Worm (Caenorhabditis elegans) whole organism, L2 larva: ENCODE measurements around the gene csa-1.
A peak's percentile ranks its signal among the peaks of the same experiment; 100 is the strongest.

Experiments used
- C34F6.9 ChIP-seq: fragments of 150-350 bp; optimal IDR thresholded peaks from 2 replicates; lab custom pipeline; 2014; ENCODE audit warnings: missing biosample characterization, missing genetic modification characterization
- F13H6.1 ChIP-seq: sonication (generic microtip); optimal IDR thresholded peaks from 2 replicates; lab custom pipeline; 2016; ENCODE audit warnings: missing genetic modification characterization, missing compliant biosample characterization
- R02D3.7 ChIP-seq: fragments of 150-350 bp; optimal IDR thresholded peaks from 2 replicates; lab custom pipeline; 2014; ENCODE audit warnings: missing biosample characterization, missing genetic modification characterization
- Y55F3AM.14 ChIP-seq: fragments of 200-800 bp; sonication (Bioruptor generic); optimal IDR thresholded peaks from 2 replicates; lab custom pipeline; 2018; ENCODE audit warnings: mild to moderate bottlenecking, missing genetic modification characterization, missing compliant biosample characterization
- ZK546.5 ChIP-seq: sonication (generic microtip); optimal IDR thresholded peaks from 2 replicates; lab custom pipeline; 2017; ENCODE audit warnings: missing biosample characterization, missing genetic modification characterization
- alr-1 ChIP-seq: fragments of 150-350 bp; optimal IDR thresholded peaks from 2 replicates; lab custom pipeline; 2014; ENCODE audit warnings: missing biosample characterization, missing genetic modification characterization
- aly-2 ChIP-seq: fragments of 150-350 bp; optimal IDR thresholded peaks from 2 replicates; lab custom pipeline; 2014; ENCODE audit warnings: missing biosample characterization, missing genetic modification characterization
- ama-1 ChIP-seq: fragments of 150-350 bp; optimal IDR thresholded peaks from 2 replicates; lab custom pipeline; 2018; ENCODE audit warnings: inconsistent platforms
- blmp-1 ChIP-seq: sonication (generic microtip); optimal IDR thresholded peaks from 2 replicates; lab custom pipeline; 2017; ENCODE audit warnings: missing genetic modification characterization, mild to moderate bottlenecking, missing compliant biosample characterization, antibody characterized with exemption, moderate library complexity; ENCODE audit not compliant: insufficient read depth
- ceh-16 ChIP-seq: fragments of 150-350 bp; optimal IDR thresholded peaks from 2 replicates; lab custom pipeline; 2014; ENCODE audit warnings: missing biosample characterization, missing genetic modification characterization
- ceh-82 ChIP-seq: fragments of 150-350 bp; optimal IDR thresholded peaks from 2 replicates; lab custom pipeline; 2014; ENCODE audit warnings: missing biosample characterization, missing genetic modification characterization
- crh-2 ChIP-seq: sonication (generic microtip); optimal IDR thresholded peaks from 2 replicates; lab custom pipeline; 2017; ENCODE audit warnings: missing biosample characterization, missing genetic modification characterization
- dmd-4 ChIP-seq: sonication (generic microtip); optimal IDR thresholded peaks from 2 replicates; lab custom pipeline; 2017; ENCODE audit warnings: missing biosample characterization, missing genetic modification characterization
- egl-27 ChIP-seq: sonication (generic microtip); optimal IDR thresholded peaks from 3 replicates; lab custom pipeline; 2017; ENCODE audit warnings: missing biosample characterization, missing genetic modification reagents, missing genetic modification characterization
- elt-1 ChIP-seq: fragments of 150-350 bp; optimal IDR thresholded peaks from 2 replicates; lab custom pipeline; 2014; ENCODE audit warnings: missing biosample characterization, missing genetic modification characterization
- elt-3 ChIP-seq: sonication (generic microtip); optimal IDR thresholded peaks from 2 replicates; lab custom pipeline; 2017; ENCODE audit warnings: missing biosample characterization, missing genetic modification characterization
- fos-1 ChIP-seq: fragments of 150-350 bp; optimal IDR thresholded peaks from 2 replicates; lab custom pipeline; 2014; ENCODE audit warnings: missing biosample characterization, missing genetic modification characterization
- gmeb-1 ChIP-seq: fragments of 150-350 bp; optimal IDR thresholded peaks from 2 replicates; lab custom pipeline; 2014; ENCODE audit warnings: missing biosample characterization, missing genetic modification characterization
- lin-13 ChIP-seq: fragments of 150-350 bp; optimal IDR thresholded peaks from 2 replicates; lab custom pipeline; 2014; ENCODE audit warnings: missing biosample characterization, missing genetic modification reagents, missing genetic modification characterization
- lin-39 ChIP-seq: fragments of 150-350 bp; optimal IDR thresholded peaks from 2 replicates; lab custom pipeline; 2014; ENCODE audit warnings: missing biosample characterization, missing genetic modification reagents, missing genetic modification characterization
- lsy-2 ChIP-seq, 2 experiments: fragments of 150-350 bp in 1 of 2; sonication (generic microtip) in 1 of 2; optimal IDR thresholded peaks; 2 replicates each; lab custom pipeline; 2014 to 2017; ENCODE audit warnings: missing biosample characterization in 2 of 2, missing genetic modification characterization in 2 of 2
- mbf-1 ChIP-seq: sonication (generic microtip); optimal IDR thresholded peaks from 2 replicates; lab custom pipeline; 2017; ENCODE audit warnings: missing biosample characterization, missing genetic modification characterization
- mdl-1 ChIP-seq, 2 experiments: fragments of 150-350 bp in 1 of 2; sonication (generic microtip) in 1 of 2; optimal IDR thresholded peaks; 2 replicates each; lab custom pipeline; 2017; ENCODE audit warnings: missing biosample characterization in 2 of 2, missing genetic modification characterization in 2 of 2
- nhr-11 ChIP-seq: fragments of 150-350 bp; optimal IDR thresholded peaks from 2 replicates; lab custom pipeline; 2014; ENCODE audit warnings: missing biosample characterization, missing genetic modification characterization
- nhr-129 ChIP-seq: fragments of 150-350 bp; optimal IDR thresholded peaks from 2 replicates; lab custom pipeline; 2014; ENCODE audit warnings: missing biosample characterization, missing genetic modification characterization
- nhr-21 ChIP-seq: fragments of 150-350 bp; optimal IDR thresholded peaks from 2 replicates; lab custom pipeline; 2014; ENCODE audit warnings: missing biosample characterization, missing genetic modification characterization
- nhr-23 ChIP-seq: fragments of 150-350 bp; optimal IDR thresholded peaks from 2 replicates; lab custom pipeline; 2014; ENCODE audit warnings: missing biosample characterization, missing genetic modification reagents, missing genetic modification characterization
- nhr-237 ChIP-seq: fragments of 150-350 bp; optimal IDR thresholded peaks from 2 replicates; lab custom pipeline; 2014; ENCODE audit warnings: missing biosample characterization, missing genetic modification characterization
- nhr-25 ChIP-seq: fragments of 150-350 bp; sonication (generic microtip); optimal IDR thresholded peaks from 3 replicates; lab custom pipeline; 2014; ENCODE audit warnings: missing biosample characterization, missing genetic modification characterization
- nhr-6 ChIP-seq: fragments of 150-350 bp; optimal IDR thresholded peaks from 2 replicates; lab custom pipeline; 2014; ENCODE audit warnings: missing biosample characterization, missing genetic modification characterization
- peb-1 ChIP-seq: fragments of 150-350 bp; optimal IDR thresholded peaks from 2 replicates; lab custom pipeline; 2014; ENCODE audit warnings: missing biosample characterization, missing genetic modification characterization
- sem-4 ChIP-seq: fragments of 150-350 bp; optimal IDR thresholded peaks from 2 replicates; lab custom pipeline; 2014; ENCODE audit warnings: missing biosample characterization, missing genetic modification reagents, missing genetic modification characterization
- skn-1 ChIP-seq: sonication (generic microtip); optimal IDR thresholded peaks from 2 replicates; lab custom pipeline; 2017; ENCODE audit warnings: missing biosample characterization, missing genetic modification characterization
- sma-3 ChIP-seq: sonication (generic microtip); optimal IDR thresholded peaks from 2 replicates; lab custom pipeline; 2016; ENCODE audit warnings: missing genetic modification reagents, missing genetic modification characterization, missing compliant biosample characterization
- sma-9 ChIP-seq, 2 experiments: fragments of 150-350 bp in 1 of 2; sonication (generic microtip) in 1 of 2; optimal IDR thresholded peaks; 2 replicates each; lab custom pipeline; 2014 to 2016; ENCODE audit warnings: missing genetic modification characterization in 2 of 2, mild to moderate bottlenecking in 1 of 2, missing biosample characterization in 1 of 2, missing compliant biosample characterization in 1 of 2, missing genetic modification reagents in 1 of 2, moderate library complexity in 1 of 2
- unc-55 ChIP-seq: fragments of 150-350 bp; sonication (generic microtip); optimal IDR thresholded peaks from 3 replicates; lab custom pipeline; 2014; ENCODE audit warnings: missing biosample characterization, missing genetic modification reagents, missing genetic modification characterization
- zag-1 ChIP-seq: fragments of 150-350 bp; optimal IDR thresholded peaks from 2 replicates; lab custom pipeline; 2014; ENCODE audit warnings: missing biosample characterization, missing genetic modification characterization
- ztf-11 ChIP-seq: sonication (generic microtip); optimal IDR thresholded peaks from 2 replicates; lab custom pipeline; 2017; ENCODE audit warnings: missing biosample characterization, missing genetic modification characterization
- ztf-4 ChIP-seq: fragments of 150-350 bp; optimal IDR thresholded peaks from 2 replicates; lab custom pipeline; 2014; ENCODE audit warnings: missing biosample characterization, missing genetic modification characterization

The csa-1 gene

DNA sequence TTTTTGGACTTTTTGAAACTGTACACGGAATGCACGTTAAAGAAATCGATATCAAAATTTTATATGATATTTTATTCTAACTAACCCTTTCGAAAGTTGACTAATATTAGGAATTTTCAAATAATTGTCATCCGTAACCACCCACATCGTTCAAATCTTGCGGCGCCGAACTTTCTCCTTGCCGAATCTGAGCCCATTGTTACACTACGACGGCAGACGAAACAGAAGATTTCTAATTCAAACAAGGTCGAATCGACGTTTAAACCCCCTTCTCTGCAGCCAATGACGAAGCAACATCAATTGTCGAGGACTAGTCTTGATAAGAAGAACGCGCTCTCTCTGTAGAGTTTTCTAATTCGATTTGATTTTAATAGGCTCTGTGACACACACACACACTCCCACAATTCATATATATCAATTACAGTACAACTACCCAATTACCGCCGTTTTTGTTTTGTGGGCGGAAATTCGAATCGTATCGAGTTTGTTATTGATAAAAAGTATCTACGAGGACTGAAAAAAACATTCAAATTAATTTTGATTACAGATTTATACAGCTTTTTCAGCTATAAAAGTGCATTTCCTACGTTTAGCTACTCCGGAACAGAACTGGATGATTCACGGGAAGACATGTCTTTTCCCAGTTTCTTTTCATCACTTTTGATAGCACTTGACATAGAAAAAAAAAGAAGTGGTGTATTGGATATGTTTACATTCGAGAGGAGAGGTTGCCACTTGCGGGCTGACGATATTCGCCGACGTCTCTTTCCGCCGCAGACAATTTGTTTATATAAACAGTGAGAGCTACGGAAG is 35.0 kb downstream of the csa-1 start:
- no peak for TF ChIP-seq nhr-25 (tag; lab: Kevin White, UChicago)
- no peak for TF ChIP-seq ztf-4 (tag; lab: Kevin White, UChicago)
- peak; percentile 45 for TF ChIP-seq F13H6.1 (tag; lab: Kevin White, UChicago)
- no peak for TF ChIP-seq nhr-237 (tag; lab: Kevin White, UChicago)
- TF ChIP-seq aly-2 (tag; lab: Kevin White, UChicago): no peak
- no peak for TF ChIP-seq nhr-21 (tag; lab: Kevin White, UChicago)
- peak; percentile 44 for TF ChIP-seq sma-9 (GFP tag; optimal IDR thresholded peaks at IDR 0.05; lab: Kevin White, UChicago)
- no peak for TF ChIP-seq sma-9 (tag; optimal IDR thresholded peaks at IDR 0.05; lab: Kevin White, UChicago)
- peak; percentile 49 for TF ChIP-seq fos-1 (tag; lab: Kevin White, UChicago)
- no peak for TF ChIP-seq sem-4 (tag; lab: Kevin White, UChicago)
- peak; percentile 32 for TF ChIP-seq crh-2 (tag; lab: Kevin White, UChicago)
- peak; percentile 23 for TF ChIP-seq nhr-6 (tag; lab: Kevin White, UChicago)
- TF ChIP-seq skn-1 (tag; lab: Kevin White, UChicago): peak; percentile 51
- no peak for TF ChIP-seq nhr-11 (tag; lab: Kevin White, UChicago)
- TF ChIP-seq peb-1 (tag; lab: Kevin White, UChicago): peak; percentile 56
- peak; percentile 62 for TF ChIP-seq ama-1 (lab: Kevin White, UChicago)
- TF ChIP-seq ceh-82: no peak
- TF ChIP-seq nhr-129 (tag; lab: Kevin White, UChicago): peak; percentile 13
- no peak for TF ChIP-seq egl-27 (tag; lab: Kevin White, UChicago)
- TF ChIP-seq blmp-1 (tag; lab: Kevin White, UChicago): no peak

DNA sequence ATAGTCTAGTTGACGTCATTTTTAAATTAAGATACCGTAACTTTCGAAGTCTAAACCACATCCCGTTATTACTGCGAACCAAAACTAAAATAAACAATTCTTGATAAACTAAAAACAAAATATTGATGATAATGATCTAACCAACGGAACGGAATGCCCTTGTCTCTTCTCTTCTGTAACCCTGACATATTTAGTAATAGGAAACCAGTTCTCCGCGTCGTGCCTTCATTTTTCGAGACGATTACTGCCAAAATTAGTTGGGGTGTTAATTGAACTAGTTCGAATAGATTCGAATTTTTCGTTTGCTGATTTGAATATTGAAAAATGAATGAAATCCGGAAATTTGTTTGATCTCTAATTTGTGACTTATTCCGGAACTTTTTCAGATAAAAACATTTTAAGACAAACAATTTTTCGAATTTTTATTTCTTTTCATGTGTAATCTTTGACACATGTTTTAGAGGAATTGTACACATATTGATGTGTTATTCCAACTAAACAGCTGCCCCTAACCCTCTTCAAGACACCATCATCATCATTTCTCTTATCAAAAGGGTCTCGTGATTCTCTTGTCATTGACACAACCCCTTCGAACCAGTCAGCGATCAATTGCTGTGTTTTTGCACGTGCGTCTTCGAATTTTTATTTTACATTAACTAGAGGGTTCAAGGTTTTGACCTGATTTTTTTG is 35.7 kb downstream of the csa-1 start:
- TF ChIP-seq nhr-237 (tag; lab: Kevin White, UChicago) (no peak), dmd-4 (no peak), aly-2 (tag; lab: Kevin White, UChicago) (no peak), C34F6.9 (tag; lab: Kevin White, UChicago) (peak; percentile 64), ZK546.5 (tag; lab: Kevin White, UChicago) (no peak), mbf-1 (tag; lab: Kevin White, UChicago) (no peak), alr-1 (tag; lab: Kevin White, UChicago) (no peak), ceh-82 (no peak), sem-4 (tag; lab: Kevin White, UChicago) (no peak), mdl-1 (tag; optimal IDR thresholded peaks at IDR 0.05; lab: Kevin White, UChicago) (peak; percentile 71 to 90), nhr-6 (tag; lab: Kevin White, UChicago) (peak; percentile 33), nhr-11 (tag; lab: Kevin White, UChicago) (no peak), lsy-2 (tag; optimal IDR thresholded peaks at IDR 0.05; lab: Kevin White, UChicago) (peak in 1 of 2 experiments; percentile 80), crh-2 (tag; lab: Kevin White, UChicago) (peak; percentile 83), fos-1 (tag; lab: Kevin White, UChicago) (peak; percentile 90), zag-1 (tag; lab: Kevin White, UChicago) (no peak), skn-1 (tag; lab: Kevin White, UChicago) (no peak), nhr-129 (tag; lab: Kevin White, UChicago) (peak; percentile 94), lin-13 (GFP tag; lab: Kevin White, UChicago) (peak; percentile 10), sma-9 (GFP tag; optimal IDR thresholded peaks at IDR 0.05; lab: Kevin White, UChicago) (peak; percentile 95), sma-9 (tag; optimal IDR thresholded peaks at IDR 0.05; lab: Kevin White, UChicago) (no peak), Y55F3AM.14 (GFP tag; lab: Kevin White, UChicago) (peak; percentile 8), nhr-25 (tag; lab: Kevin White, UChicago) (peak; percentile 32), sma-3 (GFP tag; lab: Kevin White, UChicago) (peak; percentile 62), blmp-1 (tag; lab: Kevin White, UChicago) (no peak), ztf-11 (tag; lab: Kevin White, UChicago) (no peak), F13H6.1 (tag; lab: Kevin White, UChicago) (peak; percentile 79), gmeb-1 (peak; percentile 74), elt-1 (tag; lab: Kevin White, UChicago) (no peak), nhr-21 (tag; lab: Kevin White, UChicago) (peak; percentile 76), lin-39 (no peak), unc-55 (GFP tag; lab: Kevin White, UChicago) (no peak), nhr-23 (tag; lab: Kevin White, UChicago) (no peak), egl-27 (tag; lab: Kevin White, UChicago) (peak; percentile 61), ceh-16 (tag; lab: Kevin White, UChicago) (peak; percentile 82), R02D3.7 (tag; lab: Kevin White, UChicago) (no peak), elt-3 (tag; lab: Kevin White, UChicago) (no peak), ama-1 (lab: Kevin White, UChicago) (no peak)
